Worm (Caenorhabditis elegans) whole organism, L1 larva: ENCODE results near the gene F58A3.4.

Experiments
- aly-2 ChIP-seq: fragments of 150-350 bp; optimal IDR thresholded peaks from 2 replicates; lab custom pipeline; 2014; ENCODE audit warnings: missing biosample characterization, missing genetic modification characterization
- ama-1 ChIP-seq: fragments of 150-350 bp; optimal IDR thresholded peaks from 2 replicates; lab custom pipeline; 2014
- blmp-1 ChIP-seq: fragments of 150-350 bp; optimal IDR thresholded peaks from 2 replicates; lab custom pipeline; 2014; ENCODE audit warnings: missing biosample characterization, missing genetic modification characterization
- ceh-63 ChIP-seq: fragments of 200-800 bp; sonication (Bioruptor generic); optimal IDR thresholded peaks from 2 replicates; lab custom pipeline; 2018; ENCODE audit warnings: mild to moderate bottlenecking, missing genetic modification characterization, missing compliant biosample characterization
- efl-1 ChIP-seq, 4 experiments: fragments of 150-350 bp; optimal IDR thresholded peaks in 3 of 4; peaks in 1 of 4; 1 replicate in 1 of 4; 2 replicates in 3 of 4; lab custom pipeline; 2014; ENCODE audit warnings: missing biosample characterization in 2 of 4, missing genetic modification characterization in 2 of 4, missing genetic modification reagents in 2 of 4
- egl-27 ChIP-seq, 2 experiments: fragments of 150-350 bp in 1 of 2; sonication (generic microtip); optimal IDR thresholded peaks; 3 replicates each; lab custom pipeline; 2017 to 2018; ENCODE audit warnings: missing biosample characterization in 2 of 2, missing genetic modification characterization in 2 of 2, missing genetic modification reagents in 2 of 2
- elt-2 ChIP-seq: sonication (generic microtip); optimal IDR thresholded peaks from 2 replicates; lab custom pipeline; 2016; ENCODE audit warnings: missing genetic modification characterization, mild to moderate bottlenecking, inconsistent platforms, missing compliant biosample characterization, missing genetic modification reagents
- elt-3 ChIP-seq, 6 experiments: fragments of 150-350 bp in 1 of 6; sonication (generic microtip); optimal IDR thresholded peaks; 2 replicates each; lab custom pipeline; 2017 to 2018; ENCODE audit warnings: missing biosample characterization in 6 of 6, missing genetic modification characterization in 6 of 6, inconsistent platforms in 1 of 6
- fkh-4 ChIP-seq: sonication (generic microtip); optimal IDR thresholded peaks from 2 replicates; lab custom pipeline; 2016; ENCODE audit warnings: missing compliant biosample characterization, missing genetic modification characterization, borderline replicate concordance
- fkh-8 ChIP-seq: sonication (generic microtip); optimal IDR thresholded peaks from 2 replicates; lab custom pipeline; 2016; ENCODE audit warnings: mild to moderate bottlenecking, missing genetic modification characterization, missing compliant biosample characterization
- grh-1 ChIP-seq: fragments of 200-800 bp; sonication (Bioruptor generic); IDR thresholded peaks from 2 replicates; pipeline ENCODE4 v1.3.6; 2022; ENCODE audit warnings: missing genetic modification reagents, missing genetic modification characterization, missing compliant biosample characterization
- irx-1 ChIP-seq: sonication (generic microtip); optimal IDR thresholded peaks from 2 replicates; lab custom pipeline; 2016; ENCODE audit warnings: missing genetic modification characterization, missing compliant biosample characterization
- isw-1 ChIP-seq: fragments of 200-800 bp; sonication (Bioruptor generic); IDR thresholded peaks from 2 replicates; pipeline ENCODE4 v1.3.6; 2022; ENCODE audit warnings: missing genetic modification characterization, missing compliant biosample characterization
- lin-14 ChIP-seq: fragments of 200-800 bp; sonication (Bioruptor generic); optimal IDR thresholded peaks from 2 replicates; lab custom pipeline; 2018; ENCODE audit warnings: mild to moderate bottlenecking, missing genetic modification characterization, moderate library complexity, missing compliant biosample characterization
- lin-35 ChIP-seq, 2 experiments: fragments of 150-350 bp; optimal IDR thresholded peaks; 2 replicates each; lab custom pipeline; 2014; ENCODE audit warnings: missing biosample characterization in 2 of 2, missing genetic modification characterization in 2 of 2, missing genetic modification reagents in 2 of 2
- lir-3 ChIP-seq: sonication (generic microtip); optimal IDR thresholded peaks from 2 replicates; lab custom pipeline; 2016; ENCODE audit warnings: mild to moderate bottlenecking, missing genetic modification characterization, moderate library complexity, missing compliant biosample characterization; ENCODE audit not compliant: poor library complexity
- lsy-2 ChIP-seq, 2 experiments: fragments of 150-350 bp; optimal IDR thresholded peaks; 2 replicates each; lab custom pipeline; 2014; ENCODE audit warnings: missing biosample characterization in 2 of 2, missing genetic modification characterization in 2 of 2
- mab-9 ChIP-seq: fragments of 200-800 bp; sonication (Bioruptor generic); IDR thresholded peaks from 2 replicates; pipeline ENCODE4 v1.3.6; 2022; ENCODE audit warnings: missing genetic modification reagents, missing genetic modification characterization, missing compliant biosample characterization
- mdl-1 ChIP-seq, 2 experiments: fragments of 150-350 bp; optimal IDR thresholded peaks; 2 replicates each; lab custom pipeline; 2014 to 2017; ENCODE audit warnings: missing biosample characterization in 2 of 2, missing genetic modification characterization in 2 of 2, inconsistent platforms in 1 of 2
- mep-1 ChIP-seq: fragments of 150-350 bp; optimal IDR thresholded peaks from 2 replicates; lab custom pipeline; 2014; ENCODE audit warnings: missing biosample characterization, missing genetic modification characterization
- nhr-19 ChIP-seq: fragments of 200-800 bp; sonication (Bioruptor generic); conservative IDR thresholded peaks from 2 replicates; pipeline ENCODE4 v1.3.6; 2022; ENCODE audit warnings: missing genetic modification characterization, missing compliant biosample characterization
- nhr-20 ChIP-seq: sonication (generic microtip); optimal IDR thresholded peaks from 2 replicates; lab custom pipeline; 2016; ENCODE audit warnings: mild to moderate bottlenecking, missing genetic modification characterization, missing compliant biosample characterization
- nhr-47 ChIP-seq: sonication (generic microtip); optimal IDR thresholded peaks from 2 replicates; lab custom pipeline; 2016; ENCODE audit warnings: mild to moderate bottlenecking, missing genetic modification characterization, moderate library complexity, missing compliant biosample characterization
- nhr-71 ChIP-seq: sonication (generic microtip); optimal IDR thresholded peaks from 2 replicates; lab custom pipeline; 2016; ENCODE audit warnings: mild to moderate bottlenecking, missing genetic modification characterization, moderate library complexity, missing compliant biosample characterization
- nhr-85 ChIP-seq: sonication (generic microtip); peaks from one replicate; lab custom pipeline; 2016; ENCODE audit warnings: missing genetic modification characterization, inconsistent platforms, missing compliant biosample characterization
- pqm-1 ChIP-seq: sonication (generic microtip); optimal IDR thresholded peaks from 3 replicates; lab custom pipeline; 2017; ENCODE audit warnings: missing biosample characterization, missing genetic modification characterization
- rnt-1 ChIP-seq: sonication (generic microtip); optimal IDR thresholded peaks from 2 replicates; lab custom pipeline; 2016; ENCODE audit warnings: mild to moderate bottlenecking, missing genetic modification characterization, moderate library complexity, missing compliant biosample characterization
- snu-23 ChIP-seq: sonication (generic microtip); optimal IDR thresholded peaks from 2 replicates; lab custom pipeline; 2016; ENCODE audit warnings: missing genetic modification characterization, missing compliant biosample characterization
- swsn-7 ChIP-seq: sonication (generic microtip); optimal IDR thresholded peaks from 2 replicates; lab custom pipeline; 2016; ENCODE audit warnings: missing genetic modification characterization, missing compliant biosample characterization
- tlp-1 ChIP-seq: fragments of 150-350 bp; optimal IDR thresholded peaks from 2 replicates; lab custom pipeline; 2014; ENCODE audit warnings: missing biosample characterization, missing genetic modification characterization
- unc-130 ChIP-seq: fragments of 150-350 bp; optimal IDR thresholded peaks from 2 replicates; lab custom pipeline; 2017; ENCODE audit warnings: missing biosample characterization, missing genetic modification characterization, inconsistent platforms
- vab-15 ChIP-seq: sonication (generic microtip); optimal IDR thresholded peaks from 2 replicates; lab custom pipeline; 2017; ENCODE audit warnings: missing genotype, mild to moderate bottlenecking, missing genetic modification characterization, missing compliant biosample characterization

The F58A3.4 gene

ce11 chrX:11038221-11038620 lies 27.8 kb upstream of the F58A3.4 start (continued):
- TF ChIP-seq rnt-1 (tag; lab: Kevin White, UChicago) = no peak
- no peak for TF ChIP-seq mab-9 (GFP tag; lab: Robert Waterston, UW)
- TF ChIP-seq tlp-1 = no peak
- no peak for TF ChIP-seq elt-2 (tag; lab: Kevin White, UChicago)
- TF ChIP-seq isw-1 (GFP tag; lab: Robert Waterston, UW) = no peak
- no peak for TF ChIP-seq egl-27 (tag; optimal IDR thresholded peaks at IDR 0.05; lab: Kevin White, UChicago)
- no peak for TF ChIP-seq ceh-63 (GFP tag; lab: Kevin White, UChicago)

- TF ChIP-seq nhr-85 (tag; lab: Kevin White, UChicago) (peak; percentile 68), lir-3 (tag; lab: Kevin White, UChicago) (peak; percentile 6), aly-2 (tag; lab: Kevin White, UChicago) (no peak), unc-130 (tag; lab: Kevin White, UChicago) (no peak), grh-1 (GFP tag; lab: Robert Waterston, UW) (peak; percentile 78), snu-23 (peak; percentile 43), fkh-8 (tag; lab: Kevin White, UChicago) (no peak), elt-3 (tag; optimal IDR thresholded peaks at IDR 0.05; lab: Kevin White, UChicago) (peak in 1 of 6 experiments; percentile 27), fkh-4 (tag; lab: Kevin White, UChicago) (no peak), efl-1 (optimal IDR thresholded peaks at IDR 0.05; lab: Kevin White, UChicago) (peak in 1 of 2 experiments; percentile 6), efl-1 (GFP tag; optimal IDR thresholded peaks at IDR 0.05 in 1 of 2; lab: Kevin White, UChicago) (no peak), elt-2 (tag; lab: Kevin White, UChicago) (peak; percentile 82), lsy-2 (tag; optimal IDR thresholded peaks at IDR 0.05; lab: Kevin White, UChicago) (peak in 1 of 2 experiments; percentile 11), blmp-1 (tag; lab: Kevin White, UChicago) (peak; percentile 99), nhr-20 (tag; lab: Kevin White, UChicago) (peak; percentile 12), irx-1 (tag; lab: Kevin White, UChicago) (no peak), lin-35 (GFP tag; optimal IDR thresholded peaks at IDR 0.05; lab: Kevin White, UChicago) (peak in 1 of 2 experiments; percentile 3), swsn-7 (tag; lab: Kevin White, UChicago) (peak; percentile 8)
Observed at ce11 chrX:11036114-11037087, 25.9 kb upstream of the F58A3.4 start.

- TF ChIP-seq ama-1 (lab: Kevin White, UChicago) (no peak), nhr-47 (tag; lab: Kevin White, UChicago) (no peak), mdl-1 (tag; optimal IDR thresholded peaks at IDR 0.05; lab: Kevin White, UChicago) (peak in 1 of 2 experiments; percentile 18), nhr-20 (tag; lab: Kevin White, UChicago) (peak; percentile 16), vab-15 (no peak), mep-1 (tag; lab: Kevin White, UChicago) (peak; percentile 10), snu-23 (peak; percentile 36), nhr-19 (peak; percentile 46), rnt-1 (tag; lab: Kevin White, UChicago) (peak; percentile 68), lin-14 (GFP tag; lab: Kevin White, UChicago) (peak; percentile 85), unc-130 (tag; lab: Kevin White, UChicago) (peak; percentile 4), nhr-85 (tag; lab: Kevin White, UChicago) (no peak), pqm-1 (tag; lab: Kevin White, UChicago) (no peak), nhr-71 (tag; lab: Kevin White, UChicago) (peak; percentile 72), elt-3 (tag; optimal IDR thresholded peaks at IDR 0.05; lab: Kevin White, UChicago) (no peak), lsy-2 (tag; optimal IDR thresholded peaks at IDR 0.05; lab: Kevin White, UChicago) (peak in 1 of 2 experiments; percentile 18)
- TF ChIP-seq, all 84 proteins: peak for 10
Observed at ce11 chrX:11035563-11035962, 25.1 kb upstream of the F58A3.4 start.
